Fruit fly (Drosophila melanogaster) whole organism, embryonic: Measurements from ENCODE around the gene CG7149.

Source experiments
- Bdp1 ChIP-seq: fragments of 200-800 bp; sonication (Bioruptor generic); optimal IDR thresholded peaks from 3 replicates; lab custom pipeline; 2016; ENCODE audit warnings: missing biosample characterization, missing genetic modification characterization
- Bgb ChIP-seq: fragments of 200-800 bp; sonication (Bioruptor generic); IDR thresholded peaks from 2 replicates; pipeline ENCODE4 v1.3.6; 2022; ENCODE audit warnings: missing biosample characterization, missing genetic modification characterization; ENCODE audit not compliant: partially characterized antibody
- CG10366 ChIP-seq: fragments of 200-800 bp; sonication (Bioruptor generic); IDR thresholded peaks from 2 replicates; pipeline ENCODE4 v1.3.6; 2022; ENCODE audit warnings: missing biosample characterization, missing genetic modification characterization
- CG10959 ChIP-seq: fragments of 200-800 bp; sonication (Bioruptor generic); IDR thresholded peaks from 2 replicates; pipeline ENCODE4 v1.3.6; 2022; ENCODE audit warnings: missing biosample characterization, missing genetic modification characterization
- CG11504 ChIP-seq: fragments of 200-800 bp; sonication (Bioruptor generic); optimal IDR thresholded peaks from 3 replicates; lab custom pipeline; 2019; ENCODE audit warnings: missing biosample characterization, mild to moderate bottlenecking, missing genetic modification characterization, moderate library complexity
- CG11696 ChIP-seq: fragments of 200-800 bp; sonication (Bioruptor generic); IDR thresholded peaks from 2 replicates; pipeline ENCODE4 v1.3.6; 2022; ENCODE audit warnings: missing biosample characterization, missing genetic modification characterization
- CG13624 ChIP-seq: fragments of 200-800 bp; sonication (Bioruptor generic); optimal IDR thresholded peaks from 2 replicates; lab custom pipeline; 2016; ENCODE audit warnings: missing biosample characterization, missing genetic modification characterization
- CG13894 ChIP-seq: fragments of 200-800 bp; sonication (Bioruptor generic); optimal IDR thresholded peaks from 3 replicates; lab custom pipeline; 2018; ENCODE audit warnings: missing biosample characterization, mild to moderate bottlenecking, missing genetic modification characterization, moderate library complexity
- CG14441 ChIP-seq: fragments of 200-800 bp; sonication (Bioruptor generic); IDR thresholded peaks from 2 replicates; pipeline ENCODE4 v1.3.6; 2022; ENCODE audit warnings: missing biosample characterization, missing genetic modification characterization
- CG15073 ChIP-seq: fragments of 200-800 bp; sonication (Bioruptor generic); optimal IDR thresholded peaks from 2 replicates; lab custom pipeline; 2016; ENCODE audit warnings: missing biosample characterization, missing genetic modification characterization
- CG15514 ChIP-seq: fragments of 200-800 bp; sonication (Bioruptor generic); optimal IDR thresholded peaks from 3 replicates; lab custom pipeline; 2017; ENCODE audit warnings: missing biosample characterization, missing genetic modification characterization, mild to moderate bottlenecking, moderate library complexity, missing genetic modification reagents
- CG17385 ChIP-seq: fragments of 200-800 bp; sonication (Bioruptor generic); optimal IDR thresholded peaks from 3 replicates; lab custom pipeline; 2018; ENCODE audit warnings: missing biosample characterization, mild to moderate bottlenecking, missing genetic modification characterization
- CG31365 ChIP-seq: fragments of 200-800 bp; sonication (Bioruptor generic); optimal IDR thresholded peaks from 2 replicates; lab custom pipeline; 2018; ENCODE audit warnings: missing biosample characterization, mild to moderate bottlenecking, missing genetic modification characterization
- CG34224 ChIP-seq: fragments of 200-800 bp; sonication (Bioruptor generic); IDR thresholded peaks from 3 replicates; pipeline ENCODE4 v1.3.6; 2022; ENCODE audit warnings: missing biosample characterization, missing genetic modification characterization; ENCODE audit not compliant: partially characterized antibody
- CG3995 ChIP-seq: fragments of 200-800 bp; sonication (Bioruptor generic); optimal IDR thresholded peaks from 3 replicates; lab custom pipeline; 2016; ENCODE audit warnings: missing biosample characterization, missing genetic modification characterization
- CG6813 ChIP-seq: fragments of 200-800 bp; sonication (Bioruptor generic); optimal IDR thresholded peaks from 2 replicates; lab custom pipeline; 2017; ENCODE audit warnings: missing biosample characterization, missing genetic modification characterization, mild to moderate bottlenecking, moderate library complexity, missing genetic modification reagents
- CG7357 ChIP-seq: fragments of 200-800 bp; sonication (Bioruptor generic); IDR thresholded peaks from 3 replicates; pipeline ENCODE4 v1.3.6; 2022; ENCODE audit warnings: missing biosample characterization, missing genetic modification characterization
- CG7987 ChIP-seq: fragments of 200-800 bp; sonication (Bioruptor generic); optimal IDR thresholded peaks from 2 replicates; lab custom pipeline; 2018; ENCODE audit warnings: missing biosample characterization, mild to moderate bottlenecking, missing genetic modification characterization, moderate library complexity
- CG8290 ChIP-seq, 3 experiments: fragments of 200-800 bp; sonication (Bioruptor generic); optimal IDR thresholded peaks; 2 replicates each; lab custom pipeline; 2016 to 2019; ENCODE audit warnings: missing biosample characterization in 3 of 3, missing genetic modification characterization in 3 of 3, mild to moderate bottlenecking in 2 of 3, moderate library complexity in 1 of 3
- CG8765 ChIP-seq: fragments of 200-800 bp; sonication (Bioruptor generic); IDR thresholded peaks from 2 replicates; pipeline ENCODE4 v1.3.6; 2022; ENCODE audit warnings: missing biosample characterization, missing genetic modification characterization
- CG9609 ChIP-seq: fragments of 200-800 bp; sonication (Bioruptor generic); optimal IDR thresholded peaks from 3 replicates; lab custom pipeline; 2016; ENCODE audit warnings: missing biosample characterization, missing genetic modification characterization
- D19A ChIP-seq: fragments of 200-800 bp; optimal IDR thresholded peaks from 3 replicates; lab custom pipeline; 2019; ENCODE audit warnings: missing biosample characterization, mild to moderate bottlenecking, missing genetic modification characterization, moderate library complexity
- Dll ChIP-seq: fragments of 200-800 bp; sonication (Bioruptor generic); IDR thresholded peaks from 4 replicates; pipeline ENCODE4 v1.3.6; 2022; ENCODE audit warnings: missing biosample characterization, missing genetic modification characterization; ENCODE audit not compliant: partially characterized antibody
- ERR ChIP-seq: fragments of 200-800 bp; sonication (Bioruptor generic); optimal IDR thresholded peaks from 2 replicates; lab custom pipeline; 2016; ENCODE audit warnings: missing biosample characterization, missing genetic modification characterization
- HLH4C ChIP-seq: fragments of 200-800 bp; sonication (Bioruptor generic); IDR thresholded peaks from 3 replicates; pipeline ENCODE4 v1.3.6; 2022; ENCODE audit warnings: missing biosample characterization, missing genetic modification characterization; ENCODE audit not compliant: partially characterized antibody
- HLHmδ ChIP-seq: fragments of 200-800 bp; sonication (Bioruptor generic); optimal IDR thresholded peaks from 2 replicates; lab custom pipeline; 2018; ENCODE audit warnings: missing biosample characterization, mild to moderate bottlenecking, missing genetic modification characterization, moderate library complexity
- MTF-1 ChIP-seq: fragments of 200-800 bp; sonication (Bioruptor generic); optimal IDR thresholded peaks from 2 replicates; lab custom pipeline; 2018; ENCODE audit warnings: missing biosample characterization, mild to moderate bottlenecking, missing genetic modification characterization, borderline replicate concordance
- Myb ChIP-seq: fragments of 200-800 bp; sonication (Bioruptor generic); optimal IDR thresholded peaks from 2 replicates; lab custom pipeline; 2016; ENCODE audit warnings: missing biosample characterization, missing genetic modification characterization
- NFAT ChIP-seq: fragments of 200-800 bp; sonication (Bioruptor generic); IDR thresholded peaks from 2 replicates; pipeline ENCODE4 v1.3.6; 2022; ENCODE audit warnings: missing biosample characterization, missing genetic modification characterization
- Opbp ChIP-seq: fragments of 200-800 bp; sonication (Bioruptor generic); IDR thresholded peaks from 3 replicates; pipeline ENCODE4 v1.3.6; 2022; ENCODE audit warnings: missing biosample characterization, missing genetic modification characterization; ENCODE audit not compliant: partially characterized antibody
- Sry-δ ChIP-seq: fragments of 200-800 bp; sonication (Bioruptor generic); optimal IDR thresholded peaks from 2 replicates; lab custom pipeline; 2016; ENCODE audit warnings: missing biosample characterization, missing genetic modification characterization
- abd-A ChIP-seq: fragments of 200-800 bp; sonication (Bioruptor generic); optimal IDR thresholded peaks from 3 replicates; lab custom pipeline; 2019; ENCODE audit warnings: missing biosample characterization, mild to moderate bottlenecking, missing genetic modification characterization, moderate library complexity
- bab2 ChIP-seq: fragments of 200-800 bp; sonication (Bioruptor generic); optimal IDR thresholded peaks from 2 replicates; lab custom pipeline; 2016; ENCODE audit warnings: missing biosample characterization, missing genetic modification characterization
- bbx ChIP-seq: fragments of 200-800 bp; sonication (Bioruptor generic); IDR thresholded peaks from 2 replicates; pipeline ENCODE4 v1.3.6; 2022; ENCODE audit warnings: missing biosample characterization, missing genetic modification characterization; ENCODE audit not compliant: partially characterized antibody
- ci ChIP-seq: fragments of 200-800 bp; sonication (Bioruptor generic); IDR thresholded peaks from 3 replicates; pipeline ENCODE4 v1.3.6; 2022; ENCODE audit warnings: missing biosample characterization, missing genetic modification characterization
- crp ChIP-seq, 2 experiments: fragments of 200-800 bp; sonication (Bioruptor generic); optimal IDR thresholded peaks; 2 replicates in 1 of 2; 3 replicates in 1 of 2; lab custom pipeline; 2017; ENCODE audit warnings: missing biosample characterization in 2 of 2, missing genetic modification characterization in 2 of 2, mild to moderate bottlenecking in 1 of 2, moderate library complexity in 1 of 2
- dpn ChIP-seq, 2 experiments: fragments of 200-800 bp; sonication (Bioruptor generic); optimal IDR thresholded peaks; 3 replicates each; lab custom pipeline; 2016; ENCODE audit warnings: missing biosample characterization in 2 of 2, missing genetic modification characterization in 2 of 2
- gce ChIP-seq: fragments of 200-800 bp; sonication (Bioruptor generic); IDR thresholded peaks from 3 replicates; pipeline ENCODE4 v1.3.6; 2022; ENCODE audit warnings: missing biosample characterization, missing genetic modification characterization
- nmo ChIP-seq: fragments of 200-800 bp; sonication (Bioruptor generic); optimal IDR thresholded peaks from 2 replicates; lab custom pipeline; 2018; ENCODE audit warnings: missing biosample characterization, mild to moderate bottlenecking, missing genetic modification characterization, moderate library complexity
- nom ChIP-seq: fragments of 200-800 bp; sonication (Bioruptor generic); optimal IDR thresholded peaks from 2 replicates; lab custom pipeline; 2017; ENCODE audit warnings: missing biosample characterization, missing genetic modification characterization, mild to moderate bottlenecking, moderate library complexity, missing genetic modification reagents
- stwl ChIP-seq: fragments of 200-800 bp; sonication (Bioruptor generic); optimal IDR thresholded peaks from 3 replicates; lab custom pipeline; 2018; ENCODE audit warnings: missing biosample characterization, mild to moderate bottlenecking, missing genetic modification characterization, moderate library complexity
- tap ChIP-seq: fragments of 200-800 bp; optimal IDR thresholded peaks from 3 replicates; lab custom pipeline; 2019; ENCODE audit warnings: missing biosample characterization, mild to moderate bottlenecking, missing genetic modification characterization, moderate library complexity
- tin ChIP-seq: fragments of 200-800 bp; sonication (Bioruptor generic); optimal IDR thresholded peaks from 3 replicates; lab custom pipeline; 2016; ENCODE audit warnings: missing biosample characterization, missing genetic modification characterization
- tna ChIP-seq: fragments of 200-800 bp; sonication (Bioruptor generic); IDR thresholded peaks from 2 replicates; pipeline ENCODE4 v1.3.6; 2022; ENCODE audit warnings: missing biosample characterization, missing genetic modification characterization; ENCODE audit not compliant: partially characterized antibody
- tup ChIP-seq: fragments of 200-800 bp; sonication (Bioruptor generic); optimal IDR thresholded peaks from 2 replicates; lab custom pipeline; 2016; ENCODE audit warnings: missing biosample characterization, mild to moderate bottlenecking, missing genetic modification characterization, moderate library complexity
- vvl ChIP-seq: fragments of 200-800 bp; sonication (Bioruptor generic); IDR thresholded peaks from 2 replicates; pipeline ENCODE4 v1.3.6; 2022; ENCODE audit warnings: missing biosample characterization, missing genetic modification characterization
- wek ChIP-seq: fragments of 200-800 bp; sonication (Bioruptor generic); optimal IDR thresholded peaks from 3 replicates; lab custom pipeline; 2018; ENCODE audit warnings: missing biosample characterization, mild to moderate bottlenecking, missing genetic modification characterization, moderate library complexity
- zen2 ChIP-seq: fragments of 200-800 bp; sonication (Bioruptor generic); IDR thresholded peaks from 3 replicates; pipeline ENCODE4 v1.3.6; 2022; ENCODE audit warnings: missing biosample characterization, missing genetic modification characterization; ENCODE audit not compliant: partially characterized antibody

The CG7149 gene

dm6 chr2L:7810519-7810918 is 20.2 kb upstream of the CG7149 start, which contains the start of gene Cdc14:
Gene Cdc14, minus strand, starts transcription at chr2L:7810703.
- peak; percentile 14 for TF ChIP-seq D19A
- peak; percentile 59; the same call in 2 of the 3 replicates for TF ChIP-seq CG34224
- no peak for TF ChIP-seq bab2 (GFP tag; lab: Kevin White, UChicago)
- no peak for TF ChIP-seq Bdp1 (GFP tag; lab: Kevin White, UChicago)
- TF ChIP-seq CG11696 (GFP tag; lab: Robert Waterston, UW) = no peak
- TF ChIP-seq Opbp (GFP tag; lab: Robert Waterston, UW) = peak; percentile 59
- peak; percentile 4 for TF ChIP-seq nom
- no peak for TF ChIP-seq crp (GFP tag; optimal IDR thresholded peaks at IDR 0.05; lab: Kevin White, UChicago)
- peak; percentile 24; the same call in 1 of the 2 replicates for TF ChIP-seq NFAT (GFP tag; lab: Robert Waterston, UW)
- peak; percentile 19 for TF ChIP-seq CG3995 (GFP tag; lab: Kevin White, UChicago)
- TF ChIP-seq Bgb (GFP tag; lab: Robert Waterston, UW) = peak; percentile 55; the same call in 1 of the 2 replicates
- peak; percentile 20 for TF ChIP-seq MTF-1 (GFP tag; lab: Kevin White, UChicago)
- no peak for TF ChIP-seq CG6813 (GFP tag; lab: Kevin White, UChicago)
- peak; percentile 88 for TF ChIP-seq Myb (GFP tag; lab: Kevin White, UChicago)
- TF ChIP-seq ci (GFP tag; lab: Robert Waterston, UW) = peak; percentile 54; the same call in 2 of the 3 replicates
- peak; percentile 55; the same call in 1 of the 2 replicates for TF ChIP-seq bbx (GFP tag; lab: Robert Waterston, UW)
- no peak for TF ChIP-seq CG10959
- TF ChIP-seq CG13624 (GFP tag; lab: Kevin White, UChicago) = peak; percentile 3
- no peak for TF ChIP-seq CG11504 (tag; lab: Kevin White, UChicago)
- TF ChIP-seq vvl = 0 out of 2 replicates have a peak, but pooled peaks have one; percentile 7
- no peak for TF ChIP-seq CG7357
- TF ChIP-seq tup (GFP tag; lab: Kevin White, UChicago) = no peak
- peak; percentile 9 for TF ChIP-seq stwl (tag; lab: Kevin White, UChicago)
- TF ChIP-seq zen2 (GFP tag; lab: Robert Waterston, UW) = peak; percentile 53; the same call in 1 of the 3 replicates
- TF ChIP-seq CG8765 (GFP tag; lab: Robert Waterston, UW) = no peak
- TF ChIP-seq wek (GFP tag; lab: Kevin White, UChicago) = no peak
- TF ChIP-seq abd-A (tag; lab: Kevin White, UChicago) = peak; percentile 52
- peak; percentile 98 for TF ChIP-seq CG15514 (GFP tag; lab: Kevin White, UChicago)
- peak; percentile 58 for TF ChIP-seq tna (GFP tag; lab: Robert Waterston, UW)
- no peak for TF ChIP-seq tin (GFP tag; lab: Kevin White, UChicago)
- peak; percentile 30 for TF ChIP-seq ERR (GFP tag; lab: Kevin White, UChicago)
- no peak for TF ChIP-seq CG9609 (GFP tag; lab: Kevin White, UChicago)
- TF ChIP-seq CG14441 = no peak
- TF ChIP-seq CG10366 (GFP tag; lab: Robert Waterston, UW) = no peak
- no peak for TF ChIP-seq tap (tag; lab: Kevin White, UChicago)
- no peak for TF ChIP-seq CG15073 (GFP tag; lab: Kevin White, UChicago)
- TF ChIP-seq Dll = peak; percentile 43; the same call in 1 of the 4 replicates
- TF ChIP-seq CG7987 (GFP tag; lab: Kevin White, UChicago) = peak; percentile 46
- TF ChIP-seq HLHmδ (GFP tag; lab: Kevin White, UChicago) = peak; percentile 14
- TF ChIP-seq gce = no peak
- peak in 1 of 2 experiments; percentile 13 for TF ChIP-seq dpn (GFP tag; optimal IDR thresholded peaks at IDR 0.05; lab: Kevin White, UChicago)
- peak; percentile 25 for TF ChIP-seq CG17385
- TF ChIP-seq Sry-δ (GFP tag; lab: Kevin White, UChicago) = peak; percentile 10
- TF ChIP-seq HLH4C = peak; percentile 44; the same call in 1 of the 3 replicates
- TF ChIP-seq nmo = no peak
- TF ChIP-seq CG8290 (GFP tag; optimal IDR thresholded peaks at IDR 0.05; lab: Kevin White, UChicago) = no peak
- peak in 1 of 2 experiments; percentile 58 for TF ChIP-seq CG8290 (tag; optimal IDR thresholded peaks at IDR 0.05; lab: Kevin White, UChicago)
- no peak for TF ChIP-seq CG31365 (tag; lab: Kevin White, UChicago)
- no peak for TF ChIP-seq CG13894 (tag; lab: Kevin White, UChicago)
